Fruit fly (Drosophila melanogaster) whole organism, embryonic: ENCODE data around the gene CNPYb.
A peak's percentile ranks its signal among the peaks of the same experiment; 100 is the strongest.

Experiments used
- Atf3 ChIP-seq: fragments of 200-800 bp; sonication (Bioruptor generic); optimal IDR thresholded peaks from 3 replicates; lab custom pipeline; 2016; ENCODE audit warnings: missing biosample characterization, missing genetic modification characterization
- Bdp1 ChIP-seq: fragments of 200-800 bp; sonication (Bioruptor generic); optimal IDR thresholded peaks from 3 replicates; lab custom pipeline; 2016; ENCODE audit warnings: missing biosample characterization, missing genetic modification characterization
- Bgb ChIP-seq: fragments of 200-800 bp; sonication (Bioruptor generic); IDR thresholded peaks from 2 replicates; pipeline ENCODE4 v1.3.6; 2022; ENCODE audit warnings: missing biosample characterization, missing genetic modification characterization; ENCODE audit not compliant: partially characterized antibody
- C15 ChIP-seq: fragments of 200-800 bp; sonication (Bioruptor generic); IDR thresholded peaks from 3 replicates; pipeline ENCODE4 v1.3.6; 2022; ENCODE audit warnings: missing biosample characterization, missing genetic modification characterization
- CG1024 ChIP-seq: fragments of 200-800 bp; sonication (Bioruptor generic); IDR thresholded peaks from 2 replicates; pipeline ENCODE4 v1.3.6; 2022; ENCODE audit warnings: missing biosample characterization, missing genetic modification characterization
- CG10267 ChIP-seq: fragments of 200-800 bp; sonication (Bioruptor generic); optimal IDR thresholded peaks from 2 replicates; lab custom pipeline; 2018; ENCODE audit warnings: missing biosample characterization, mild to moderate bottlenecking, missing genetic modification characterization, moderate library complexity
- CG12659 ChIP-seq: fragments of 200-800 bp; sonication (Bioruptor generic); optimal IDR thresholded peaks from 3 replicates; lab custom pipeline; 2017; ENCODE audit warnings: mild to moderate bottlenecking, missing biosample characterization, missing genetic modification reagents, missing genetic modification characterization
- CG12744 ChIP-seq: fragments of 200-800 bp; sonication (Bioruptor generic); optimal IDR thresholded peaks from 2 replicates; lab custom pipeline; 2016; ENCODE audit warnings: missing biosample characterization, missing genetic modification characterization
- CG13296 ChIP-seq: fragments of 200-800 bp; sonication (Bioruptor generic); optimal IDR thresholded peaks from 3 replicates; lab custom pipeline; 2018; ENCODE audit warnings: missing biosample characterization, mild to moderate bottlenecking, missing genetic modification characterization
- CG16815 ChIP-seq: fragments of 200-800 bp; sonication (Bioruptor generic); optimal IDR thresholded peaks from 3 replicates; lab custom pipeline; 2017; ENCODE audit warnings: missing biosample characterization, mild to moderate bottlenecking, missing genetic modification characterization
- CG17186 ChIP-seq: fragments of 200-800 bp; sonication (Bioruptor generic); optimal IDR thresholded peaks from 3 replicates; lab custom pipeline; 2017; ENCODE audit warnings: missing biosample characterization, missing genetic modification reagents, missing genetic modification characterization
- CG4730 ChIP-seq: fragments of 200-800 bp; sonication (Bioruptor generic); IDR thresholded peaks from 2 replicates; pipeline ENCODE4 v1.3.6; 2022; ENCODE audit warnings: missing biosample characterization, missing genetic modification characterization
- CG5180 ChIP-seq: fragments of 200-800 bp; sonication (Bioruptor generic); optimal IDR thresholded peaks from 3 replicates; lab custom pipeline; 2017; ENCODE audit warnings: missing biosample characterization, missing genetic modification characterization, mild to moderate bottlenecking, moderate library complexity, missing genetic modification reagents
- Doc2 ChIP-seq: fragments of 200-800 bp; sonication (Bioruptor generic); IDR thresholded peaks from 2 replicates; pipeline ENCODE4 v1.3.6; 2022; ENCODE audit warnings: missing biosample characterization, missing genetic modification characterization
- Doc3 ChIP-seq: fragments of 200-800 bp; sonication (Bioruptor generic); IDR thresholded peaks from 3 replicates; pipeline ENCODE4 v1.3.6; 2022; ENCODE audit warnings: missing biosample characterization, missing genetic modification characterization; ENCODE audit not compliant: partially characterized antibody
- Ets65A ChIP-seq: fragments of 200-800 bp; sonication (Bioruptor generic); peaks from one replicate; lab custom pipeline; 2016; ENCODE audit warnings: missing biosample characterization, missing genetic modification characterization
- Gug ChIP-seq: fragments of 200-800 bp; sonication (Bioruptor generic); IDR thresholded peaks from 4 replicates; pipeline ENCODE4 v1.3.6; 2022; ENCODE audit warnings: missing biosample characterization, missing genetic modification characterization
- Hmx ChIP-seq: fragments of 200-800 bp; sonication (Bioruptor generic); optimal IDR thresholded peaks from 2 replicates; lab custom pipeline; 2016; ENCODE audit warnings: missing biosample characterization, missing genetic modification characterization
- Jarid2 ChIP-seq: fragments of 200-800 bp; sonication (Bioruptor generic); optimal IDR thresholded peaks from 3 replicates; lab custom pipeline; 2017; ENCODE audit warnings: mild to moderate bottlenecking, missing biosample characterization, missing genetic modification reagents, missing genetic modification characterization
- Lpt ChIP-seq: fragments of >200 bp; optimal IDR thresholded peaks from 2 replicates; lab custom pipeline; 2018; ENCODE audit warnings: missing biosample characterization, missing genetic modification characterization
- Sin3A ChIP-seq: fragments of >200 bp; optimal IDR thresholded peaks from 2 replicates; lab custom pipeline; 2018
- Sox102F ChIP-seq: fragments of 200-800 bp; sonication (Bioruptor generic); optimal IDR thresholded peaks from 2 replicates; lab custom pipeline; 2018; ENCODE audit warnings: missing biosample characterization, mild to moderate bottlenecking, missing genetic modification characterization, moderate library complexity
- Sry-β ChIP-seq: fragments of 200-800 bp; sonication (Bioruptor generic); optimal IDR thresholded peaks from 2 replicates; lab custom pipeline; 2018; ENCODE audit warnings: missing biosample characterization, mild to moderate bottlenecking, missing genetic modification characterization, moderate library complexity
- Taf1 ChIP-seq: fragments of 200-800 bp; sonication (Bioruptor generic); IDR thresholded peaks from 2 replicates; pipeline ENCODE4 v1.3.6; 2022; ENCODE audit warnings: missing biosample characterization, missing genetic modification characterization
- Usf ChIP-seq: fragments of 200-800 bp; sonication (Bioruptor generic); optimal IDR thresholded peaks from 2 replicates; lab custom pipeline; 2017; ENCODE audit warnings: missing genotype, missing biosample characterization, missing genetic modification characterization
- bsh ChIP-seq, 2 experiments: fragments of 200-800 bp; sonication (Bioruptor generic); optimal IDR thresholded peaks; 2 replicates each; lab custom pipeline; 2017 to 2018; ENCODE audit warnings: mild to moderate bottlenecking in 2 of 2, missing biosample characterization in 2 of 2, missing genetic modification characterization in 2 of 2, moderate library complexity in 1 of 2
- caup ChIP-seq: fragments of 200-800 bp; sonication (Bioruptor generic); optimal IDR thresholded peaks from 3 replicates; lab custom pipeline; 2017; ENCODE audit warnings: missing biosample characterization, mild to moderate bottlenecking, missing genetic modification characterization, moderate library complexity; ENCODE audit not compliant: severe bottlenecking
- dati ChIP-seq: fragments of 200-800 bp; sonication (Bioruptor generic); IDR thresholded peaks from 2 replicates; pipeline ENCODE4 v1.3.6; 2022; ENCODE audit warnings: missing biosample characterization, missing genetic modification characterization
- disco-r ChIP-seq: fragments of 200-800 bp; sonication (Bioruptor generic); optimal IDR thresholded peaks from 2 replicates; lab custom pipeline; 2016; ENCODE audit warnings: missing biosample characterization, missing genetic modification characterization
- fd3F ChIP-seq: fragments of 200-800 bp; sonication (Bioruptor generic); optimal IDR thresholded peaks from 2 replicates; lab custom pipeline; 2018; ENCODE audit warnings: missing biosample characterization, mild to moderate bottlenecking, missing genetic modification characterization, moderate library complexity
- fd64A ChIP-seq: fragments of 200-800 bp; sonication (Bioruptor generic); optimal IDR thresholded peaks from 3 replicates; lab custom pipeline; 2018; ENCODE audit warnings: missing biosample characterization, mild to moderate bottlenecking, missing genetic modification characterization
- gcm2 ChIP-seq: fragments of 200-800 bp; sonication (Bioruptor generic); optimal IDR thresholded peaks from 2 replicates; lab custom pipeline; 2016; ENCODE audit warnings: missing biosample characterization, missing genetic modification characterization
- hkb ChIP-seq, 2 experiments: fragments of 200-800 bp in 1 of 2; fragments of >200 bp in 1 of 2; sonication (Bioruptor generic) in 1 of 2; IDR thresholded peaks in 1 of 2; optimal IDR thresholded peaks in 1 of 2; 2 replicates each; pipeline versions ENCODE4 v1.3.6 to Lab custom; 2017 to 2022; ENCODE audit warnings: missing biosample characterization in 1 of 2, missing genetic modification characterization in 1 of 2
- jigr1 ChIP-seq: fragments of 200-800 bp; sonication (Bioruptor generic); IDR thresholded peaks from 3 replicates; pipeline ENCODE4 v1.3.6; 2022; ENCODE audit warnings: missing biosample characterization, missing genetic modification characterization
- kah ChIP-seq: fragments of 200-800 bp; sonication (Bioruptor generic); optimal IDR thresholded peaks from 2 replicates; lab custom pipeline; 2018; ENCODE audit warnings: missing biosample characterization, mild to moderate bottlenecking, missing genetic modification characterization
- lbe ChIP-seq: fragments of 200-800 bp; sonication (Bioruptor generic); optimal IDR thresholded peaks from 2 replicates; lab custom pipeline; 2016; ENCODE audit warnings: missing biosample characterization, mild to moderate bottlenecking, missing genetic modification characterization
- luna ChIP-seq: fragments of 200-800 bp; sonication (Bioruptor generic); optimal IDR thresholded peaks from 2 replicates; lab custom pipeline; 2016; ENCODE audit warnings: missing biosample characterization, missing genetic modification characterization
- nmo ChIP-seq: fragments of 200-800 bp; sonication (Bioruptor generic); optimal IDR thresholded peaks from 2 replicates; lab custom pipeline; 2018; ENCODE audit warnings: missing biosample characterization, mild to moderate bottlenecking, missing genetic modification characterization, moderate library complexity
- pnt ChIP-seq: fragments of 200-800 bp; sonication (Bioruptor generic); optimal IDR thresholded peaks from 3 replicates; lab custom pipeline; 2016; ENCODE audit warnings: missing biosample characterization, missing genetic modification characterization
- prd ChIP-seq, 3 experiments: fragments of >200 bp in 2 of 3; fragments of 200-800 bp in 1 of 3; sonication (Bioruptor generic) in 1 of 3; optimal IDR thresholded peaks in 2 of 3; IDR thresholded peaks in 1 of 3; 2 replicates in 2 of 3; 3 replicates in 1 of 3; pipeline versions ENCODE4 v1.3.6 to Lab custom; 2017 to 2022; ENCODE audit warnings: missing biosample characterization in 1 of 3, missing genetic modification characterization in 1 of 3
- pzg ChIP-seq: fragments of 200-800 bp; sonication (Bioruptor generic); optimal IDR thresholded peaks from 3 replicates; lab custom pipeline; 2018; ENCODE audit warnings: missing biosample characterization, mild to moderate bottlenecking, missing genetic modification characterization, moderate library complexity
- row ChIP-seq: fragments of 200-800 bp; sonication (Bioruptor generic); IDR thresholded peaks from 3 replicates; pipeline ENCODE4 v1.3.6; 2022; ENCODE audit warnings: missing biosample characterization, missing genetic modification characterization
- run ChIP-seq: fragments of 200-800 bp; sonication (Bioruptor generic); optimal IDR thresholded peaks from 3 replicates; lab custom pipeline; 2018; ENCODE audit warnings: missing biosample characterization, mild to moderate bottlenecking, missing genetic modification characterization
- scrt ChIP-seq: fragments of 200-800 bp; sonication (Bioruptor generic); optimal IDR thresholded peaks from 2 replicates; lab custom pipeline; 2018; ENCODE audit warnings: missing biosample characterization, mild to moderate bottlenecking, missing genetic modification characterization, moderate library complexity
- sd ChIP-seq: fragments of 200-800 bp; sonication (Bioruptor generic); optimal IDR thresholded peaks from 3 replicates; lab custom pipeline; 2018; ENCODE audit warnings: missing biosample characterization, mild to moderate bottlenecking, missing genetic modification characterization, moderate library complexity
- sim ChIP-seq: fragments of 200-800 bp; sonication (Bioruptor generic); IDR thresholded peaks from 2 replicates; pipeline ENCODE4 v1.3.6; 2022; ENCODE audit warnings: missing biosample characterization, missing genetic modification characterization
- sisA ChIP-seq: fragments of 200-800 bp; sonication (Bioruptor generic); IDR thresholded peaks from 2 replicates; pipeline ENCODE4 v1.3.6; 2022; ENCODE audit warnings: missing biosample characterization, missing genetic modification characterization
- slp2 ChIP-seq: fragments of 200-800 bp; sonication (Bioruptor generic); optimal IDR thresholded peaks from 2 replicates; lab custom pipeline; 2016; ENCODE audit warnings: missing biosample characterization, missing genetic modification characterization
- stwl ChIP-seq: fragments of 200-800 bp; sonication (Bioruptor generic); optimal IDR thresholded peaks from 3 replicates; lab custom pipeline; 2018; ENCODE audit warnings: missing biosample characterization, mild to moderate bottlenecking, missing genetic modification characterization, moderate library complexity
- tgo ChIP-seq: fragments of 200-800 bp; sonication (Bioruptor generic); IDR thresholded peaks from 3 replicates; pipeline ENCODE4 v1.3.6; 2022; ENCODE audit warnings: missing biosample characterization, missing genetic modification characterization
- yki ChIP-seq: fragments of >200 bp; optimal IDR thresholded peaks from 3 replicates; lab custom pipeline; 2018
- z ChIP-seq: fragments of 200-800 bp; sonication (Bioruptor generic); IDR thresholded peaks from 3 replicates; pipeline ENCODE4 v1.3.6; 2022; ENCODE audit warnings: missing biosample characterization, missing genetic modification characterization

CNPYb gene

DNA sequence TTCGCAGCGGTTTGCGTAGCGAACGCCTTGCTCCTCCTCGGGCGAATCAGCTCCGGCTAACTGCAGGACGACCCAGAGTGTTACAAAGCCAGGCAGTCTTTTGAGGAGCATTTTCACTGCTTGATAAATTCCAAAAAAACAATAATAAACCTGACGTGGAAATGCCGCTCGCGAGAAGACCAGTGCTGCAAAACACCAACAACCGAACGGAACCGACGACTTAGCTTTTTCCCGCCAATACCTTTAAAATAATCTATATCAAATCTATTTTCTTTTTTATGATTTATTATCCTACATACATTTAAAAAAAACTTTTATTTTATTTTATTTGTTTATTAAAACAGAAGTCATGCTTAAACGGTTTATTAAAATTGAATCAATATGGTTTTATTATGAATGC is at the start of gene CNPYb:
Gene CNPYb (minus strand): TSS at position 186 of the 400 bp plus-strand sequence.
- TF ChIP-seq slp2, result no peak
- TF ChIP-seq Hmx (GFP tag; lab: Kevin White, UChicago), result no peak
- no peak for TF ChIP-seq Usf (GFP tag; lab: Kevin White, UChicago)
- no peak for TF ChIP-seq z (GFP tag; lab: Robert Waterston, UW)
- TF ChIP-seq Jarid2 (GFP tag; lab: Kevin White, UChicago), result no peak
- TF ChIP-seq Bdp1 (GFP tag; lab: Kevin White, UChicago), result no peak
- no peak for TF ChIP-seq Lpt
- no peak for TF ChIP-seq C15 (GFP tag; lab: Robert Waterston, UW)
- no peak for TF ChIP-seq sd (tag; lab: Kevin White, UChicago)
- TF ChIP-seq pzg (GFP tag; lab: Kevin White, UChicago), result peak; percentile 22
- no peak for TF ChIP-seq dati (GFP tag; lab: Robert Waterston, UW)
- TF ChIP-seq nmo (GFP tag; lab: Kevin White, UChicago), result no peak
- no peak for TF ChIP-seq Sox102F (GFP tag; lab: Kevin White, UChicago)
- no peak for TF ChIP-seq Bgb
- TF ChIP-seq CG12744 (GFP tag; lab: Kevin White, UChicago), result no peak
- no peak for TF ChIP-seq CG4730 (GFP tag; lab: Robert Waterston, UW)
- no peak for TF ChIP-seq bsh (GFP tag; optimal IDR thresholded peaks at IDR 0.05; lab: Kevin White, UChicago)
- no peak for TF ChIP-seq Gug (GFP tag; lab: Robert Waterston, UW)
- TF ChIP-seq gcm2 (GFP tag; lab: Kevin White, UChicago), result no peak
- no peak for TF ChIP-seq kah (GFP tag; lab: Kevin White, UChicago)
- TF ChIP-seq yki (lab: Kevin White, UChicago), result no peak
- no peak for TF ChIP-seq jigr1 (GFP tag; lab: Robert Waterston, UW)
- no peak for TF ChIP-seq Taf1 (GFP tag; lab: Robert Waterston, UW)
- TF ChIP-seq row (GFP tag; lab: Robert Waterston, UW), result peak; percentile 74
- peak; percentile 87 for TF ChIP-seq CG10267 (tag; lab: Kevin White, UChicago)
- TF ChIP-seq Sry-β (GFP tag; lab: Kevin White, UChicago), result peak; percentile 90
- TF ChIP-seq Sin3A (lab: Kevin White, UChicago), result no peak
- no peak for TF ChIP-seq sim (GFP tag; lab: Robert Waterston, UW)
- TF ChIP-seq pnt, result no peak
- no peak for TF ChIP-seq fd3F
- TF ChIP-seq caup, result no peak
- TF ChIP-seq Ets65A, result no peak
- no peak for TF ChIP-seq CG1024 (GFP tag; lab: Robert Waterston, UW)
- peak; percentile 17 for TF ChIP-seq CG12659 (GFP tag; lab: Kevin White, UChicago)
- TF ChIP-seq CG5180 (GFP tag; lab: Kevin White, UChicago), result no peak
- TF ChIP-seq hkb (optimal IDR thresholded peaks at IDR 0.05; lab: Kevin White, UChicago), result no peak
- TF ChIP-seq hkb (GFP tag; IDR thresholded peaks at IDR 0.05; lab: Robert Waterston, UW), result no peak
- no peak for TF ChIP-seq sisA (GFP tag; lab: Robert Waterston, UW)
- TF ChIP-seq CG17186 (GFP tag; lab: Kevin White, UChicago), result no peak
- no peak for TF ChIP-seq CG13296 (GFP tag; lab: Kevin White, UChicago)
- TF ChIP-seq fd64A, result no peak
- TF ChIP-seq Doc2 (GFP tag; lab: Robert Waterston, UW), result no peak
- TF ChIP-seq run (tag; lab: Kevin White, UChicago), result no peak
- TF ChIP-seq lbe (GFP tag; lab: Kevin White, UChicago), result peak; percentile 4
- TF ChIP-seq stwl (tag; lab: Kevin White, UChicago), result peak; percentile 0
- TF ChIP-seq disco-r (GFP tag; lab: Kevin White, UChicago), result no peak
- no peak for TF ChIP-seq Atf3 (GFP tag; lab: Kevin White, UChicago)
- no peak for TF ChIP-seq prd (optimal IDR thresholded peaks at IDR 0.05; lab: Kevin White, UChicago)
- no peak for TF ChIP-seq prd (GFP tag; IDR thresholded peaks at IDR 0.05; lab: Robert Waterston, UW)
- no peak for TF ChIP-seq tgo
- no peak for TF ChIP-seq Doc3 (GFP tag; lab: Robert Waterston, UW)
- no peak for TF ChIP-seq luna (GFP tag; lab: Kevin White, UChicago)
- no peak for TF ChIP-seq scrt (GFP tag; lab: Kevin White, UChicago)
- TF ChIP-seq CG16815 (GFP tag; lab: Kevin White, UChicago), result no peak
